Fruit fly (Drosophila melanogaster): ENCODE results near the gene CG33500.

DNA sequence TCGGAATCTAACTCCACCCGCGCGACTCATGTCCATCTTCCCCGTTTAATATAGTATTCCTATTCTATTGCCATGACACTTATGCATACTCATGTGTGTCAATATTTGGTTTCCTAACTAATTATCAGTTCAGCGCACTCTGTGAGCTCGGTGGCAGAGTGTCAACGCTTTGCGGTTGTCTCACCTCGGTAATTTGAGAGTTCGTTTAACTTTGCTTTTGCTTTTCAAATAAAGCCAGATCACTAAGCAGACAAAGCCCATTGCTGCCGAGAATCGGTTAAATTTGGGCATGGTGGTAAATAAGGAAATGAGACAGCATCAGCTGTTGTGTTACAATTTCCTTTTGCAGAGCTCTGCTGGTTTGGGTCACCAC lies 31.9 kb downstream of the CG33500 start:
- TF ChIP-seq CG6808 (GFP tag; optimal IDR thresholded peaks at IDR 0.05), result no peak
- no peak for TF ChIP-seq eg (GFP tag; IDR thresholded peaks at IDR 0.05)
- no peak for TF ChIP-seq Ets21C (GFP tag; optimal IDR thresholded peaks at IDR 0.05)
